Fruit fly (Drosophila melanogaster) whole organism, embryonic: Measurements from ENCODE around the gene CG14340.

Experiments used
- Blimp-1 ChIP-seq: fragments of 200-800 bp; sonication (Bioruptor generic); optimal IDR thresholded peaks from 3 replicates; lab custom pipeline; 2018; ENCODE audit warnings: missing biosample characterization, missing genetic modification characterization, mild to moderate bottlenecking, moderate library complexity, missing genetic modification reagents
- CG1024 ChIP-seq: fragments of 200-800 bp; sonication (Bioruptor generic); IDR thresholded peaks from 2 replicates; pipeline ENCODE4 v1.3.6; 2022; ENCODE audit warnings: missing biosample characterization, missing genetic modification characterization
- CG10543 ChIP-seq: fragments of 200-800 bp; sonication (Bioruptor generic); optimal IDR thresholded peaks from 3 replicates; lab custom pipeline; 2017; ENCODE audit warnings: missing biosample characterization, mild to moderate bottlenecking, missing genetic modification characterization, moderate library complexity
- CG11093 ChIP-seq: fragments of 200-800 bp; sonication (Bioruptor generic); IDR thresholded peaks from 3 replicates; pipeline ENCODE4 v1.3.6; 2022; ENCODE audit warnings: missing biosample characterization, missing genetic modification characterization
- CG11696 ChIP-seq: fragments of 200-800 bp; sonication (Bioruptor generic); IDR thresholded peaks from 2 replicates; pipeline ENCODE4 v1.3.6; 2022; ENCODE audit warnings: missing biosample characterization, missing genetic modification characterization
- CG12744 ChIP-seq: fragments of 200-800 bp; sonication (Bioruptor generic); optimal IDR thresholded peaks from 2 replicates; lab custom pipeline; 2016; ENCODE audit warnings: missing biosample characterization, missing genetic modification characterization
- CG13296 ChIP-seq: fragments of 200-800 bp; sonication (Bioruptor generic); optimal IDR thresholded peaks from 3 replicates; lab custom pipeline; 2018; ENCODE audit warnings: missing biosample characterization, mild to moderate bottlenecking, missing genetic modification characterization
- CG13624 ChIP-seq: fragments of 200-800 bp; sonication (Bioruptor generic); optimal IDR thresholded peaks from 2 replicates; lab custom pipeline; 2016; ENCODE audit warnings: missing biosample characterization, missing genetic modification characterization
- CG14710 ChIP-seq: fragments of 200-800 bp; sonication (Bioruptor generic); optimal IDR thresholded peaks from 3 replicates; lab custom pipeline; 2019; ENCODE audit warnings: missing biosample characterization, mild to moderate bottlenecking, missing genetic modification characterization, moderate library complexity
- CG14965 ChIP-seq: fragments of 200-800 bp; sonication (Bioruptor generic); optimal IDR thresholded peaks from 2 replicates; lab custom pipeline; 2016; ENCODE audit warnings: missing biosample characterization, missing genetic modification characterization, borderline replicate concordance
- CG15601 ChIP-seq: fragments of 200-800 bp; sonication (Bioruptor generic); optimal IDR thresholded peaks from 3 replicates; lab custom pipeline; 2019; ENCODE audit warnings: missing biosample characterization, mild to moderate bottlenecking, missing genetic modification characterization, moderate library complexity
- CG1603 ChIP-seq: fragments of 200-800 bp; sonication (Bioruptor generic); optimal IDR thresholded peaks from 2 replicates; lab custom pipeline; 2019; ENCODE audit warnings: missing biosample characterization, mild to moderate bottlenecking, missing genetic modification characterization, moderate library complexity
- CG2875 ChIP-seq: fragments of 200-800 bp; sonication (Bioruptor generic); optimal IDR thresholded peaks from 2 replicates; lab custom pipeline; 2017; ENCODE audit warnings: missing biosample characterization, mild to moderate bottlenecking, missing genetic modification characterization, missing genetic modification reagents
- CG2889 ChIP-seq: fragments of 200-800 bp; sonication (Bioruptor generic); IDR thresholded peaks from 3 replicates; pipeline ENCODE4 v1.3.6; 2022; ENCODE audit warnings: missing biosample characterization, missing genetic modification characterization
- CG3407 ChIP-seq: fragments of 200-800 bp; sonication (Bioruptor generic); optimal IDR thresholded peaks from 2 replicates; lab custom pipeline; 2018; ENCODE audit warnings: missing biosample characterization, mild to moderate bottlenecking, missing genetic modification characterization
- CG4328 ChIP-seq: fragments of 200-800 bp; sonication (Bioruptor generic); optimal IDR thresholded peaks from 3 replicates; lab custom pipeline; 2017; ENCODE audit warnings: missing biosample characterization, missing genetic modification reagents, missing genetic modification characterization
- CG4820 ChIP-seq: fragments of 200-800 bp; sonication (Bioruptor generic); optimal IDR thresholded peaks from 3 replicates; lab custom pipeline; 2016; ENCODE audit warnings: missing biosample characterization, missing genetic modification characterization
- CG6254 ChIP-seq: fragments of 200-800 bp; sonication (Bioruptor generic); optimal IDR thresholded peaks from 3 replicates; lab custom pipeline; 2017; ENCODE audit warnings: mild to moderate bottlenecking, missing biosample characterization, missing genetic modification reagents, missing genetic modification characterization
- CG6813 ChIP-seq: fragments of 200-800 bp; sonication (Bioruptor generic); optimal IDR thresholded peaks from 2 replicates; lab custom pipeline; 2017; ENCODE audit warnings: missing biosample characterization, missing genetic modification characterization, mild to moderate bottlenecking, moderate library complexity, missing genetic modification reagents
- CG8290 ChIP-seq, 3 experiments: fragments of 200-800 bp; sonication (Bioruptor generic); optimal IDR thresholded peaks; 2 replicates each; lab custom pipeline; 2016 to 2019; ENCODE audit warnings: missing biosample characterization in 3 of 3, missing genetic modification characterization in 3 of 3, mild to moderate bottlenecking in 2 of 3, moderate library complexity in 1 of 3
- CG8924 ChIP-seq: fragments of 200-800 bp; optimal IDR thresholded peaks from 3 replicates; lab custom pipeline; 2019; ENCODE audit warnings: missing biosample characterization, mild to moderate bottlenecking, missing genetic modification characterization, moderate library complexity
- CoRest ChIP-seq: fragments of 200-800 bp; sonication (Bioruptor generic); optimal IDR thresholded peaks from 3 replicates; lab custom pipeline; 2018; ENCODE audit warnings: missing biosample characterization, mild to moderate bottlenecking, missing genetic modification characterization, moderate library complexity
- CrebB ChIP-seq: fragments of 200-800 bp; sonication (Bioruptor generic); optimal IDR thresholded peaks from 3 replicates; lab custom pipeline; 2018; ENCODE audit warnings: missing biosample characterization, mild to moderate bottlenecking, missing genetic modification characterization
- D ChIP-seq, 2 experiments: fragments of 200-800 bp in 1 of 2; fragments of >200 bp in 1 of 2; sonication (Bioruptor generic) in 1 of 2; optimal IDR thresholded peaks; 2 replicates in 1 of 2; 3 replicates in 1 of 2; lab custom pipeline; 2017; ENCODE audit warnings: mild to moderate bottlenecking in 1 of 2, missing biosample characterization in 1 of 2, missing genetic modification characterization in 1 of 2, missing genetic modification reagents in 1 of 2
- D19A ChIP-seq: fragments of 200-800 bp; optimal IDR thresholded peaks from 3 replicates; lab custom pipeline; 2019; ENCODE audit warnings: missing biosample characterization, mild to moderate bottlenecking, missing genetic modification characterization, moderate library complexity
- Dp ChIP-seq: fragments of 200-800 bp; sonication (Bioruptor generic); optimal IDR thresholded peaks from 2 replicates; lab custom pipeline; 2018; ENCODE audit warnings: missing biosample characterization, mild to moderate bottlenecking, missing genetic modification characterization, moderate library complexity
- Elba2 ChIP-seq: fragments of 200-800 bp; sonication (Bioruptor generic); optimal IDR thresholded peaks from 3 replicates; lab custom pipeline; 2016; ENCODE audit warnings: missing biosample characterization, missing genetic modification characterization
- Ets65A ChIP-seq: fragments of 200-800 bp; sonication (Bioruptor generic); peaks from one replicate; lab custom pipeline; 2016; ENCODE audit warnings: missing biosample characterization, missing genetic modification characterization
- Ets97D ChIP-seq: fragments of 200-800 bp; sonication (Bioruptor generic); optimal IDR thresholded peaks from 3 replicates; lab custom pipeline; 2016; ENCODE audit warnings: missing biosample characterization, missing genetic modification characterization
- Fer2 ChIP-seq: fragments of 200-800 bp; sonication (Bioruptor generic); optimal IDR thresholded peaks from 2 replicates; lab custom pipeline; 2018; ENCODE audit warnings: missing biosample characterization, mild to moderate bottlenecking, missing genetic modification characterization, moderate library complexity
- Hr51 ChIP-seq, 2 experiments: fragments of 200-800 bp; sonication (Bioruptor generic); optimal IDR thresholded peaks; 2 replicates in 1 of 2; 3 replicates in 1 of 2; lab custom pipeline; 2016 to 2018; ENCODE audit warnings: missing biosample characterization in 2 of 2, missing genetic modification characterization in 2 of 2, mild to moderate bottlenecking in 1 of 2, moderate library complexity in 1 of 2
- Mrtf ChIP-seq: fragments of 200-800 bp; sonication (Bioruptor generic); IDR thresholded peaks from 3 replicates; pipeline ENCODE4 v1.3.6; 2022; ENCODE audit warnings: missing biosample characterization, missing genetic modification characterization
- Nf-YC ChIP-seq: fragments of 200-800 bp; optimal IDR thresholded peaks from 3 replicates; lab custom pipeline; 2019; ENCODE audit warnings: missing biosample characterization, mild to moderate bottlenecking, missing genetic modification characterization, moderate library complexity
- Sin3A ChIP-seq: fragments of >200 bp; optimal IDR thresholded peaks from 2 replicates; lab custom pipeline; 2018
- cg ChIP-seq: fragments of 200-800 bp; sonication (Bioruptor generic); optimal IDR thresholded peaks from 3 replicates; lab custom pipeline; 2019; ENCODE audit warnings: missing biosample characterization, mild to moderate bottlenecking, missing genetic modification characterization, moderate library complexity
- crol ChIP-seq: fragments of 200-800 bp; sonication (Bioruptor generic); IDR thresholded peaks from 2 replicates; pipeline ENCODE4 v1.3.6; 2022; ENCODE audit warnings: missing biosample characterization, missing genetic modification characterization
- dmrt99B ChIP-seq: fragments of 200-800 bp; sonication (Bioruptor generic); optimal IDR thresholded peaks from 2 replicates; lab custom pipeline; 2018; ENCODE audit warnings: missing biosample characterization, mild to moderate bottlenecking, missing genetic modification characterization, moderate library complexity
- ems ChIP-seq: fragments of 200-800 bp; sonication (Bioruptor generic); optimal IDR thresholded peaks from 3 replicates; lab custom pipeline; 2016; ENCODE audit warnings: missing biosample characterization, missing genetic modification characterization
- ewg ChIP-seq: fragments of 200-800 bp; sonication (Bioruptor generic); optimal IDR thresholded peaks from 3 replicates; lab custom pipeline; 2017; ENCODE audit warnings: mild to moderate bottlenecking, missing biosample characterization, missing genetic modification reagents, missing genetic modification characterization
- fd64A ChIP-seq: fragments of 200-800 bp; sonication (Bioruptor generic); optimal IDR thresholded peaks from 3 replicates; lab custom pipeline; 2018; ENCODE audit warnings: missing biosample characterization, mild to moderate bottlenecking, missing genetic modification characterization
- grn ChIP-seq: fragments of 200-800 bp; sonication (Bioruptor generic); optimal IDR thresholded peaks from 3 replicates; lab custom pipeline; 2017; ENCODE audit warnings: missing biosample characterization, missing genetic modification characterization
- ken ChIP-seq: fragments of 200-800 bp; sonication (Bioruptor generic); IDR thresholded peaks from 3 replicates; pipeline ENCODE4 v1.3.6; 2022; ENCODE audit warnings: missing biosample characterization, missing genetic modification characterization
- nau ChIP-seq: fragments of 200-800 bp; sonication (Bioruptor generic); optimal IDR thresholded peaks from 3 replicates; lab custom pipeline; 2017; ENCODE audit warnings: missing biosample characterization, mild to moderate bottlenecking, missing genetic modification characterization, missing genetic modification reagents
- odd ChIP-seq: fragments of 200-800 bp; sonication (Bioruptor generic); optimal IDR thresholded peaks from 2 replicates; lab custom pipeline; 2017; ENCODE audit warnings: missing biosample characterization, mild to moderate bottlenecking, missing genetic modification characterization
- schlank ChIP-seq: fragments of 200-800 bp; sonication (Bioruptor generic); optimal IDR thresholded peaks from 2 replicates; lab custom pipeline; 2018; ENCODE audit warnings: missing biosample characterization, mild to moderate bottlenecking, missing genetic modification characterization
- scrt ChIP-seq: fragments of 200-800 bp; sonication (Bioruptor generic); optimal IDR thresholded peaks from 2 replicates; lab custom pipeline; 2018; ENCODE audit warnings: missing biosample characterization, mild to moderate bottlenecking, missing genetic modification characterization, moderate library complexity
- tin ChIP-seq: fragments of 200-800 bp; sonication (Bioruptor generic); optimal IDR thresholded peaks from 3 replicates; lab custom pipeline; 2016; ENCODE audit warnings: missing biosample characterization, missing genetic modification characterization
- unpg ChIP-seq: fragments of 200-800 bp; sonication (Bioruptor generic); optimal IDR thresholded peaks from 3 replicates; lab custom pipeline; 2018; ENCODE audit warnings: missing biosample characterization, mild to moderate bottlenecking, missing genetic modification characterization, moderate library complexity
- vvl ChIP-seq: fragments of 200-800 bp; sonication (Bioruptor generic); IDR thresholded peaks from 2 replicates; pipeline ENCODE4 v1.3.6; 2022; ENCODE audit warnings: missing biosample characterization, missing genetic modification characterization

CG14340 gene

DNA sequence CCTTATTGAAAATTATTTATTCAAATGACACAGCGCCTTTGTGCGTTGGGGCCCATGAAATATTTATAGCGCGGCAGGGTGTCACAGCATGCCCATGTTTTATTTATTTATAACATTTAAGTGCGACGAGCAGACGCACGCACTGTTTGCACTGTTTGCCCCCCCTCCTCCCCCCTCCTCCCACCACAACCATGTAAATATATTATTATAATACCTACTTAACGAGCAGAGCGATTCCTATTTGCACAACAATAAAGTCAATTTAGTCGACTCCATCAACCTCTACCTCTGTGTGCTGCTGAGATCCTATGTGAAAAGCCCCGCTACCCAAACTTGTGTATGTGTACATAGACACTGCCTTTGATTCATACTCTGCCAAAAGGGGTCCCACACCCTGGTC lies 18.0 kb upstream of the CG14340 start (continued):
- no peak for TF ChIP-seq CG12744 (GFP tag; lab: Kevin White, UChicago)
- TF ChIP-seq CG15601 = peak; percentile 9
- no peak for TF ChIP-seq Ets65A
- TF ChIP-seq CG2875 (GFP tag; lab: Kevin White, UChicago) = peak; percentile 70
- peak; percentile 60 for TF ChIP-seq CrebB
- TF ChIP-seq Sin3A (lab: Kevin White, UChicago) = no peak
- peak in 1 of 2 experiments; percentile 1 for TF ChIP-seq Hr51 (GFP tag; optimal IDR thresholded peaks at IDR 0.05; lab: Kevin White, UChicago)
- no peak for TF ChIP-seq D (optimal IDR thresholded peaks at IDR 0.05; lab: Kevin White, UChicago)
- TF ChIP-seq D (GFP tag; optimal IDR thresholded peaks at IDR 0.05; lab: Kevin White, UChicago) = peak; percentile 33
- no peak for TF ChIP-seq CG14965 (GFP tag; lab: Kevin White, UChicago)
- peak; percentile 40 for TF ChIP-seq odd (GFP tag; lab: Kevin White, UChicago)
- no peak for TF ChIP-seq Nf-YC (tag; lab: Kevin White, UChicago)
- no peak for TF ChIP-seq CG4820 (GFP tag; lab: Kevin White, UChicago)
- TF ChIP-seq grn (GFP tag; lab: Kevin White, UChicago) = no peak
- peak; percentile 54 for TF ChIP-seq fd64A (GFP tag; lab: Kevin White, UChicago)
- TF ChIP-seq CG11093 = 0 out of 3 replicates have a peak, but pooled peaks have one; percentile 23
- no peak for TF ChIP-seq Fer2
- no peak for TF ChIP-seq Elba2
- TF ChIP-seq CoRest (tag; lab: Kevin White, UChicago) = peak; percentile 17
- peak; percentile 7 for TF ChIP-seq schlank (tag; lab: Kevin White, UChicago)
- TF ChIP-seq CG2889 (GFP tag; lab: Robert Waterston, UW) = no peak
- TF ChIP-seq crol (GFP tag; lab: Robert Waterston, UW) = peak; percentile 53; the same call in 1 of the 2 replicates
- TF ChIP-seq Mrtf (GFP tag; lab: Robert Waterston, UW) = no peak
- no peak for TF ChIP-seq CG11696
- peak; percentile 28 for TF ChIP-seq CG4328 (GFP tag; lab: Kevin White, UChicago)
- TF ChIP-seq CG3407 (GFP tag; lab: Kevin White, UChicago) = peak; percentile 78
- TF ChIP-seq tin (GFP tag; lab: Kevin White, UChicago) = no peak
- peak; percentile 65 for TF ChIP-seq CG6813 (GFP tag; lab: Kevin White, UChicago)
- TF ChIP-seq ewg = peak; percentile 39
- peak; percentile 6 for TF ChIP-seq scrt (GFP tag; lab: Kevin White, UChicago)
- TF ChIP-seq CG14710 (tag; lab: Kevin White, UChicago) = no peak
- peak; percentile 1 for TF ChIP-seq CG6254 (GFP tag; lab: Kevin White, UChicago)
- TF ChIP-seq CG13296 (GFP tag; lab: Kevin White, UChicago) = peak; percentile 33
- peak; percentile 50 for TF ChIP-seq Blimp-1 (GFP tag; lab: Kevin White, UChicago)
- peak; percentile 72 for TF ChIP-seq vvl (GFP tag; lab: Robert Waterston, UW)
- TF ChIP-seq nau = peak; percentile 40
- TF ChIP-seq Dp = no peak
- no peak for TF ChIP-seq CG13624 (GFP tag; lab: Kevin White, UChicago)
- TF ChIP-seq unpg (GFP tag; lab: Kevin White, UChicago) = peak; percentile 42
- no peak for TF ChIP-seq ken (GFP tag; lab: Robert Waterston, UW)
- peak; percentile 35 for TF ChIP-seq dmrt99B (tag; lab: Kevin White, UChicago)
- TF ChIP-seq CG1603 = peak; percentile 55
- peak; percentile 32; the same call in 1 of the 2 replicates for TF ChIP-seq CG1024
- TF ChIP-seq cg = no peak
- TF ChIP-seq Ets97D (GFP tag; lab: Kevin White, UChicago) = no peak
- TF ChIP-seq ems (GFP tag; lab: Kevin White, UChicago) = no peak
- peak; percentile 27 for TF ChIP-seq CG8924 (tag; lab: Kevin White, UChicago)
- peak; percentile 74 for TF ChIP-seq CG10543 (GFP tag; lab: Kevin White, UChicago)
- no peak for TF ChIP-seq CG8290 (GFP tag; optimal IDR thresholded peaks at IDR 0.05; lab: Kevin White, UChicago)
- TF ChIP-seq CG8290 (tag; optimal IDR thresholded peaks at IDR 0.05; lab: Kevin White, UChicago) = no peak
- no peak for TF ChIP-seq D19A (tag; lab: Kevin White, UChicago)
